Worm (Caenorhabditis elegans) whole organism, L2 larva: ENCODE data around the gene fbxb-95.
A peak's percentile ranks its signal among the peaks of the same experiment; 100 is the strongest.
"Not testable (repeated sequence)": the region's sequence is repeated elsewhere in the genome, so short reads cannot be mapped to it uniquely, and the experiment has no call there.

Experiments used
- C34F6.9 ChIP-seq: fragments of 150-350 bp; optimal IDR thresholded peaks from 2 replicates; lab custom pipeline; 2014; ENCODE audit warnings: missing biosample characterization, missing genetic modification characterization
- Y55F3AM.14 ChIP-seq: fragments of 200-800 bp; sonication (Bioruptor generic); optimal IDR thresholded peaks from 2 replicates; lab custom pipeline; 2018; ENCODE audit warnings: mild to moderate bottlenecking, missing genetic modification characterization, missing compliant biosample characterization
- ZK546.5 ChIP-seq: sonication (generic microtip); optimal IDR thresholded peaks from 2 replicates; lab custom pipeline; 2017; ENCODE audit warnings: missing biosample characterization, missing genetic modification characterization
- alr-1 ChIP-seq: fragments of 150-350 bp; optimal IDR thresholded peaks from 2 replicates; lab custom pipeline; 2014; ENCODE audit warnings: missing biosample characterization, missing genetic modification characterization
- aly-2 ChIP-seq: fragments of 150-350 bp; optimal IDR thresholded peaks from 2 replicates; lab custom pipeline; 2014; ENCODE audit warnings: missing biosample characterization, missing genetic modification characterization
- ama-1 ChIP-seq: fragments of 150-350 bp; optimal IDR thresholded peaks from 2 replicates; lab custom pipeline; 2018; ENCODE audit warnings: inconsistent platforms
- ceh-16 ChIP-seq: fragments of 150-350 bp; optimal IDR thresholded peaks from 2 replicates; lab custom pipeline; 2014; ENCODE audit warnings: missing biosample characterization, missing genetic modification characterization
- ceh-82 ChIP-seq: fragments of 150-350 bp; optimal IDR thresholded peaks from 2 replicates; lab custom pipeline; 2014; ENCODE audit warnings: missing biosample characterization, missing genetic modification characterization
- crh-2 ChIP-seq: sonication (generic microtip); optimal IDR thresholded peaks from 2 replicates; lab custom pipeline; 2017; ENCODE audit warnings: missing biosample characterization, missing genetic modification characterization
- dmd-4 ChIP-seq: sonication (generic microtip); optimal IDR thresholded peaks from 2 replicates; lab custom pipeline; 2017; ENCODE audit warnings: missing biosample characterization, missing genetic modification characterization
- elt-1 ChIP-seq: fragments of 150-350 bp; optimal IDR thresholded peaks from 2 replicates; lab custom pipeline; 2014; ENCODE audit warnings: missing biosample characterization, missing genetic modification characterization
- fos-1 ChIP-seq: fragments of 150-350 bp; optimal IDR thresholded peaks from 2 replicates; lab custom pipeline; 2014; ENCODE audit warnings: missing biosample characterization, missing genetic modification characterization
- gmeb-1 ChIP-seq: fragments of 150-350 bp; optimal IDR thresholded peaks from 2 replicates; lab custom pipeline; 2014; ENCODE audit warnings: missing biosample characterization, missing genetic modification characterization
- lin-11 ChIP-seq: fragments of 150-350 bp; sonication (generic microtip); optimal IDR thresholded peaks from 2 replicates; lab custom pipeline; 2014; ENCODE audit warnings: missing biosample characterization, missing genetic modification characterization, inconsistent platforms, mixed read lengths
- lsy-2 ChIP-seq, 2 experiments: fragments of 150-350 bp in 1 of 2; sonication (generic microtip) in 1 of 2; optimal IDR thresholded peaks; 2 replicates each; lab custom pipeline; 2014 to 2017; ENCODE audit warnings: missing biosample characterization in 2 of 2, missing genetic modification characterization in 2 of 2
- nhr-10 ChIP-seq: sonication (generic microtip); optimal IDR thresholded peaks from 2 replicates; lab custom pipeline; 2017; ENCODE audit warnings: missing biosample characterization, missing genetic modification characterization
- nhr-11 ChIP-seq: fragments of 150-350 bp; optimal IDR thresholded peaks from 2 replicates; lab custom pipeline; 2014; ENCODE audit warnings: missing biosample characterization, missing genetic modification characterization
- nhr-12 ChIP-seq: fragments of 150-350 bp; optimal IDR thresholded peaks from 2 replicates; lab custom pipeline; 2014; ENCODE audit warnings: missing biosample characterization, missing genetic modification characterization
- nhr-21 ChIP-seq: fragments of 150-350 bp; optimal IDR thresholded peaks from 2 replicates; lab custom pipeline; 2014; ENCODE audit warnings: missing biosample characterization, missing genetic modification characterization
- nhr-23 ChIP-seq: fragments of 150-350 bp; optimal IDR thresholded peaks from 2 replicates; lab custom pipeline; 2014; ENCODE audit warnings: missing biosample characterization, missing genetic modification reagents, missing genetic modification characterization
- peb-1 ChIP-seq: fragments of 150-350 bp; optimal IDR thresholded peaks from 2 replicates; lab custom pipeline; 2014; ENCODE audit warnings: missing biosample characterization, missing genetic modification characterization
- sem-4 ChIP-seq: fragments of 150-350 bp; optimal IDR thresholded peaks from 2 replicates; lab custom pipeline; 2014; ENCODE audit warnings: missing biosample characterization, missing genetic modification reagents, missing genetic modification characterization
- skn-1 ChIP-seq: sonication (generic microtip); optimal IDR thresholded peaks from 2 replicates; lab custom pipeline; 2017; ENCODE audit warnings: missing biosample characterization, missing genetic modification characterization
- sma-3 ChIP-seq: sonication (generic microtip); optimal IDR thresholded peaks from 2 replicates; lab custom pipeline; 2016; ENCODE audit warnings: missing genetic modification reagents, missing genetic modification characterization, missing compliant biosample characterization
- unc-39 ChIP-seq: fragments of 150-350 bp; optimal IDR thresholded peaks from 2 replicates; lab custom pipeline; 2014; ENCODE audit warnings: missing biosample characterization, missing genetic modification characterization
- unc-55 ChIP-seq: fragments of 150-350 bp; sonication (generic microtip); optimal IDR thresholded peaks from 3 replicates; lab custom pipeline; 2014; ENCODE audit warnings: missing biosample characterization, missing genetic modification reagents, missing genetic modification characterization
- zag-1 ChIP-seq: fragments of 150-350 bp; optimal IDR thresholded peaks from 2 replicates; lab custom pipeline; 2014; ENCODE audit warnings: missing biosample characterization, missing genetic modification characterization
- ztf-11 ChIP-seq: sonication (generic microtip); optimal IDR thresholded peaks from 2 replicates; lab custom pipeline; 2017; ENCODE audit warnings: missing biosample characterization, missing genetic modification characterization

fbxb-95 gene

ce11 chrII:1852503-1852902 lies 1.7 kb upstream of the fbxb-95 start, which contains the start of gene C52E2.2:
C52E2.2 (plus strand) TSS chrII:1852803.
- no peak for TF ChIP-seq aly-2
- no peak for TF ChIP-seq nhr-10 (tag; lab: Kevin White, UChicago)
- TF ChIP-seq elt-1 (tag; lab: Kevin White, UChicago) = no peak
- TF ChIP-seq unc-39 (tag; lab: Kevin White, UChicago) = no peak
- no peak for TF ChIP-seq crh-2
- no peak for TF ChIP-seq Y55F3AM.14 (GFP tag; lab: Kevin White, UChicago)
- TF ChIP-seq zag-1 (tag; lab: Kevin White, UChicago) = no peak
- no peak for TF ChIP-seq C34F6.9 (tag; lab: Kevin White, UChicago)
- no peak for TF ChIP-seq ceh-16 (tag; lab: Kevin White, UChicago)
- TF ChIP-seq fos-1 = no peak
- TF ChIP-seq gmeb-1 (tag; lab: Kevin White, UChicago) = no peak
- no peak for TF ChIP-seq alr-1 (tag; lab: Kevin White, UChicago)
- no peak for TF ChIP-seq nhr-12
- TF ChIP-seq ZK546.5 (tag; lab: Kevin White, UChicago) = no peak
- no peak for TF ChIP-seq skn-1 (tag; lab: Kevin White, UChicago)
- no peak for TF ChIP-seq ztf-11

ce11 chrII:1861285-1861793 lies 7.1 kb downstream of the fbxb-95 start, which contains the start of gene C16C4.18:
C16C4.18 (minus strand) TSS chrII:1861335.
- not testable (repeated sequence) for TF ChIP-seq alr-1 (tag; lab: Kevin White, UChicago); nhr-12; elt-1 (tag; lab: Kevin White, UChicago)

- not testable (repeated sequence) for TF ChIP-seq zag-1 (tag; lab: Kevin White, UChicago); aly-2; ZK546.5 (tag; lab: Kevin White, UChicago)
These were observed 8.1 kb downstream of the fbxb-95 start, which contains the start of gene fbxb-98 for ce11 chrII:1862334-1862733. fbxb-98 (plus strand) TSS chrII:1862634.

ce11 chrII:1864278-1864677 lies 10.1 kb downstream of the fbxb-95 start, which contains the start of gene C16C4.17:
C16C4.17 (plus strand) TSS chrII:1864578.
- TF ChIP-seq unc-55 (GFP tag; lab: Kevin White, UChicago) = no peak
- TF ChIP-seq ceh-82 (tag; lab: Kevin White, UChicago) = no peak
- TF ChIP-seq crh-2 = no peak
- no peak for TF ChIP-seq lsy-2 (tag; optimal IDR thresholded peaks at IDR 0.05; lab: Kevin White, UChicago)
- no peak for TF ChIP-seq C34F6.9 (tag; lab: Kevin White, UChicago)

ce11 chrII:1865683-1866431 lies 11.7 kb downstream of the fbxb-95 start, which contains the start of gene math-15:
math-15 (plus strand) TSS chrII:1866381.
- TF ChIP-seq nhr-21 (tag; lab: Kevin White, UChicago) = no peak
- peak; percentile 50 for TF ChIP-seq fos-1
- TF ChIP-seq ama-1 = no peak

- TF ChIP-seq C34F6.9 (tag; lab: Kevin White, UChicago) = no peak
- no peak for TF ChIP-seq nhr-11 (tag; lab: Kevin White, UChicago)
- TF ChIP-seq nhr-21 (tag; lab: Kevin White, UChicago) = no peak
- no peak for TF ChIP-seq sma-3 (GFP tag; lab: Kevin White, UChicago)
- TF ChIP-seq dmd-4 (tag; lab: Kevin White, UChicago) = no peak
- TF ChIP-seq zag-1 (tag; lab: Kevin White, UChicago) = no peak
- TF ChIP-seq ZK546.5 (tag; lab: Kevin White, UChicago) = no peak
- TF ChIP-seq ama-1 = no peak
- no peak for TF ChIP-seq nhr-23 (tag; lab: Kevin White, UChicago)
- no peak for TF ChIP-seq sem-4 (tag; lab: Kevin White, UChicago)
- no peak for TF ChIP-seq peb-1 (tag; lab: Kevin White, UChicago)
- no peak for TF ChIP-seq unc-39 (tag; lab: Kevin White, UChicago)
- no peak for TF ChIP-seq lin-11
These were observed 14.9 kb downstream of the fbxb-95 start, which contains the start of gene math-14 for ce11 chrII:1869120-1869519. math-14 (plus strand) TSS chrII:1869420.
